Fruit fly (Drosophila melanogaster): Measurements from ENCODE around the gene emei.
A peak's percentile ranks its signal among the peaks of the same experiment; 100 is the strongest.

emei gene

DNA sequence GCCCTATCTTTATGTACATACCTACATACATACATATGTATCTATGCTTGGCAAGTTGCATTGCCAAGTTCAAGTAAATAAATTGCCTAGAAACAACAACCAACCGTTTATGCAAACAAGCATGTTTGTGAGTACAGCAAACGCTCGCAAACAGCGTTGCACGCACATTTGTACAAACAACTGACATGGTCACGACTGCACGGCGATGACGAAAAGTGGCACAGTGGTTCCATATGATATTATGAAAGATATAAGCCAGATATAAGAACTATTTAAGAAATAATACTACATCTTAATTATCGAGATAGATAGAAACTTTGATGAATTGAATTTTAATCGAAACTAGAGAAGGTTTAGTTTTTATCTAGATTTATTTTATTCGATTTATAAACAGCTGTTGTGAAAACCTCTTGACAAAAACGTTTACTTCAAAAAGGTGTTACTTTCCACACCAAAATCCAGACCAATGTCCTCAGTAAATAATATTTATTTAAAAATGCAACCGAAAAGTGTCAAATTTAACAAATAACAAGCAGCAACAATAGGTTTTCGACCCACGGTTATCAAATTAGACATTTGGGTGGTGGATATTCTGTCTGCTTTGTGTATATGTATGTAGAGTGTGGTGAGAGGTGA is 19.6 kb upstream of the emei start (continued):
- peak; percentile 51; the same call in 1 of the 2 replicates for TF ChIP-seq dati (GFP tag; IDR thresholded peaks at IDR 0.05)
- TF ChIP-seq CG9932 (GFP tag; IDR thresholded peaks at IDR 0.05): peak; percentile 41; the same call in 1 of the 2 replicates
- peak; percentile 79 for TF ChIP-seq NK7.1 (GFP tag; optimal IDR thresholded peaks at IDR 0.05)
- peak; percentile 59 for TF ChIP-seq nerfin-1 (tag; optimal IDR thresholded peaks at IDR 0.05)
- peak; percentile 79 for TF ChIP-seq CG3281 (GFP tag; optimal IDR thresholded peaks at IDR 0.05)
- no peak for TF ChIP-seq Scr (GFP tag; IDR thresholded peaks at IDR 0.05; ENCODE audit: partially characterized antibody)
- TF ChIP-seq CG3163 (GFP tag; optimal IDR thresholded peaks at IDR 0.05): peak; percentile 59
- TF ChIP-seq CG15269 (tag; optimal IDR thresholded peaks at IDR 0.05): peak; percentile 95
- peak; percentile 67; the same call in 1 of the 2 replicates for TF ChIP-seq CG14667 (GFP tag; IDR thresholded peaks at IDR 0.05)
- TF ChIP-seq HmgZ (tag; optimal IDR thresholded peaks at IDR 0.05): peak; percentile 77
- no peak for TF ChIP-seq crol (GFP tag; IDR thresholded peaks at IDR 0.05)
- peak; percentile 65 for TF ChIP-seq CG14965 (GFP tag; optimal IDR thresholded peaks at IDR 0.05; ENCODE audit: borderline replicate concordance)
- TF ChIP-seq CG12942 (GFP tag; optimal IDR thresholded peaks at IDR 0.05): peak; percentile 47
- peak; percentile 69 for TF ChIP-seq CG7745 (tag; optimal IDR thresholded peaks at IDR 0.05)
- TF ChIP-seq Bdp1 (GFP tag; optimal IDR thresholded peaks at IDR 0.05): peak; percentile 79
- peak; percentile 49 for TF ChIP-seq H15 (GFP tag; IDR thresholded peaks at IDR 0.05)
- peak; percentile 67 for TF ChIP-seq shn (GFP tag; optimal IDR thresholded peaks at IDR 0.05)
- no peak for TF ChIP-seq lov (optimal IDR thresholded peaks at IDR 0.05)
- TF ChIP-seq lov (GFP tag; IDR thresholded peaks at IDR 0.05): peak; percentile 82
- peak; percentile 65 for TF ChIP-seq CG3847 (GFP tag; IDR thresholded peaks at IDR 0.05)
- no peak for TF ChIP-seq CG6791 (GFP tag; IDR thresholded peaks at IDR 0.05; ENCODE audit: partially characterized antibody)
- TF ChIP-seq HHEX (GFP tag; optimal IDR thresholded peaks at IDR 0.05): peak; percentile 87
- peak; percentile 89 for TF ChIP-seq NfI (GFP tag; optimal IDR thresholded peaks at IDR 0.05)
- TF ChIP-seq E2f2 (GFP tag; IDR thresholded peaks at IDR 0.05): peak; percentile 72
- no peak for TF ChIP-seq bigmax (GFP tag; optimal IDR thresholded peaks at IDR 0.05)
- peak; percentile 54 for TF ChIP-seq her (GFP tag; optimal IDR thresholded peaks at IDR 0.05)
- TF ChIP-seq prd (optimal IDR thresholded peaks at IDR 0.05): no peak
- peak; percentile 85 for TF ChIP-seq prd (GFP tag; IDR thresholded peaks at IDR 0.05)
- TF ChIP-seq CG1024 (GFP tag; IDR thresholded peaks at IDR 0.05): peak; percentile 84
- TF ChIP-seq pros (GFP tag; optimal IDR thresholded peaks at IDR 0.05): peak; percentile 27
- TF ChIP-seq Atf6 (GFP tag; IDR thresholded peaks at IDR 0.05): peak; percentile 83; the same call in 1 of the 2 replicates
- TF ChIP-seq CG6689 (GFP tag; IDR thresholded peaks at IDR 0.05): peak; percentile 90
- peak; percentile 91 for TF ChIP-seq so (GFP tag; IDR thresholded peaks at IDR 0.05)
- TF ChIP-seq CG1832 (GFP tag; optimal IDR thresholded peaks at IDR 0.05): no peak
- peak; percentile 44; the same call in 1 of the 2 replicates for TF ChIP-seq Gsc (GFP tag; IDR thresholded peaks at IDR 0.05)
- peak; percentile 81 for TF ChIP-seq oc (tag; optimal IDR thresholded peaks at IDR 0.05)
- TF ChIP-seq CG10366 (GFP tag; IDR thresholded peaks at IDR 0.05): peak; percentile 68; the same call in 1 of the 2 replicates
- TF ChIP-seq Optix (GFP tag; IDR thresholded peaks at IDR 0.05): peak; percentile 75
- peak; percentile 51 for TF ChIP-seq fu2 (GFP tag; optimal IDR thresholded peaks at IDR 0.05)
- peak; percentile 89 for TF ChIP-seq lab (GFP tag; optimal IDR thresholded peaks at IDR 0.05)
- no peak for TF ChIP-seq yki (optimal IDR thresholded peaks at IDR 0.05)
- peak; percentile 50 for TF ChIP-seq B-H1 (GFP tag; IDR thresholded peaks at IDR 0.05)
- peak; percentile 52 for TF ChIP-seq CG10654 (GFP tag; optimal IDR thresholded peaks at IDR 0.05)
- TF ChIP-seq da (GFP tag; optimal IDR thresholded peaks at IDR 0.05): peak; percentile 67
- TF ChIP-seq Ada2b (GFP tag; IDR thresholded peaks at IDR 0.05): peak; percentile 82
- TF ChIP-seq CG18476 (GFP tag; optimal IDR thresholded peaks at IDR 0.05): peak; percentile 91
- TF ChIP-seq CG12071 (GFP tag; optimal IDR thresholded peaks at IDR 0.05): peak; percentile 74
- TF ChIP-seq CG14710 (tag; optimal IDR thresholded peaks at IDR 0.05): peak; percentile 91
- no peak for TF ChIP-seq ham (GFP tag; IDR thresholded peaks at IDR 0.05)
- peak; percentile 68 for TF ChIP-seq CG10431 (GFP tag; optimal IDR thresholded peaks at IDR 0.05)
- no peak for TF ChIP-seq usp (GFP tag; optimal IDR thresholded peaks at IDR 0.05)
